Worm (Caenorhabditis elegans): Measurements from ENCODE around the gene dsh-2.

dsh-2 gene

ce11 chrII:5092362-5093281 is 11.6 kb upstream of the dsh-2 start, which contains the start of gene C04G6.2 (continued):
- TF ChIP-seq unc-30 (tag; optimal IDR thresholded peaks at IDR 0.05) (no peak), nhr-76 (tag; optimal IDR thresholded peaks at IDR 0.05) (no peak), ztf-4 (tag; optimal IDR thresholded peaks at IDR 0.05) (no peak), ceh-88 (GFP tag; IDR thresholded peaks at IDR 0.05) (no peak), elt-3 (tag; optimal IDR thresholded peaks at IDR 0.05) (peak in 1 of 6 experiments; percentile 46), sup-37 (GFP tag; optimal IDR thresholded peaks at IDR 0.05) (no peak), lin-15B (tag; optimal IDR thresholded peaks at IDR 0.05) (no peak), hlh-17 (GFP tag; optimal IDR thresholded peaks at IDR 0.05; ENCODE audit: borderline replicate concordance) (no peak), alr-1 (tag; optimal IDR thresholded peaks at IDR 0.05; ENCODE audit: borderline replicate concordance) (no peak), ceh-63 (GFP tag; optimal IDR thresholded peaks at IDR 0.05) (no peak), fkh-8 (tag; optimal IDR thresholded peaks at IDR 0.05) (peak; percentile 41), tlp-1 (tag; optimal IDR thresholded peaks at IDR 0.05) (no peak), isw-1 (GFP tag; IDR thresholded peaks at IDR 0.05) (no peak; the same call in 1 of the 2 replicates), pax-3 (tag; optimal IDR thresholded peaks at IDR 0.05) (no peak), aha-1 (tag; optimal IDR thresholded peaks at IDR 0.05) (no peak), mab-9 (GFP tag; IDR thresholded peaks at IDR 0.05) (no peak), egl-27 (tag; optimal IDR thresholded peaks at IDR 0.05) (no peak), snu-23 (GFP tag; optimal IDR thresholded peaks at IDR 0.05) (peak; percentile 73), C34B4.2 (tag; optimal IDR thresholded peaks at IDR 0.05) (no peak), snpc-4 (tag; optimal IDR thresholded peaks at IDR 0.05) (peak; percentile 29), vab-15 (tag; optimal IDR thresholded peaks at IDR 0.05) (no peak), nhr-90 (tag; optimal IDR thresholded peaks at IDR 0.05; ENCODE audit: poor library complexity) (no peak), lsy-2 (tag; optimal IDR thresholded peaks at IDR 0.05) (peak; percentile 44 to 62), jun-1 (tag; optimal IDR thresholded peaks at IDR 0.05) (no peak), lin-39 (tag; optimal IDR thresholded peaks at IDR 0.05) (no peak), lin-14 (GFP tag; optimal IDR thresholded peaks at IDR 0.05) (peak; percentile 94), zip-4 (GFP tag; optimal IDR thresholded peaks at IDR 0.05) (no peak), unc-130 (tag; optimal IDR thresholded peaks at IDR 0.05) (peak; percentile 29), sox-4 (tag; optimal IDR thresholded peaks at IDR 0.05) (no peak), fkh-10 (GFP tag; optimal IDR thresholded peaks at IDR 0.05) (no peak), mdl-1 (tag; optimal IDR thresholded peaks at IDR 0.05) (peak in 1 of 2 experiments; percentile 74), unc-86 (tag; optimal IDR thresholded peaks at IDR 0.05) (peak; percentile 16), nhr-84 (tag; optimal IDR thresholded peaks at IDR 0.05) (no peak), dpl-1 (GFP tag; optimal IDR thresholded peaks at IDR 0.05) (peak; percentile 10 to 56 (median 35)), nhr-85 (tag) (peak; percentile 67), hpl-2 (GFP tag; optimal IDR thresholded peaks at IDR 0.05) (no peak), tbx-2 (tag; optimal IDR thresholded peaks at IDR 0.05) (peak; percentile 65)

- TF ChIP-seq efl-3 (GFP tag; optimal IDR thresholded peaks at IDR 0.05) (no peak), C16A3.4 (tag; optimal IDR thresholded peaks at IDR 0.05) (no peak), hlh-4 (tag; optimal IDR thresholded peaks at IDR 0.05) (no peak)
Observed at ce11 chrII:5091640-5092243, 10.8 kb upstream of the dsh-2 start, which contains the start of gene pld-1. pld-1 (minus strand) TSS chrII:5091690.
